Worm (Caenorhabditis elegans) whole organism, midembryonic: ENCODE results near the gene C37H5.5.

Source experiments
- cog-1 ChIP-seq: sonication (generic microtip); optimal IDR thresholded peaks from 2 replicates; lab custom pipeline; 2016; ENCODE audit warnings: missing genetic modification characterization, missing compliant biosample characterization
- flt-1 ChIP-seq: fragments of 200-800 bp; sonication (Bioruptor generic); IDR thresholded peaks from 2 replicates; pipeline ENCODE4 v1.3.6; 2022; ENCODE audit warnings: missing genetic modification characterization, missing compliant biosample characterization
- klf-2 ChIP-seq: fragments of 200-800 bp; sonication (Bioruptor generic); conservative IDR thresholded peaks from 2 replicates; pipeline ENCODE4 v1.3.6; 2022; ENCODE audit warnings: missing genetic modification reagents, missing genetic modification characterization, missing compliant biosample characterization
- med-1 ChIP-seq: sonication (generic microtip); optimal IDR thresholded peaks from 2 replicates; lab custom pipeline; 2017; ENCODE audit warnings: missing genetic modification characterization, mild to moderate bottlenecking, missing compliant biosample characterization, antibody characterized with exemption, missing genetic modification reagents; ENCODE audit not compliant: insufficient read depth
- tab-1 ChIP-seq: fragments of 200-800 bp; sonication (Bioruptor generic); IDR thresholded peaks from 2 replicates; pipeline ENCODE4 v1.3.6; 2022; ENCODE audit warnings: missing genetic modification characterization, missing compliant biosample characterization
- ztf-23 ChIP-seq: fragments of 200-800 bp; sonication (Bioruptor generic); IDR thresholded peaks from 2 replicates; pipeline ENCODE4 v1.3.6; 2022; ENCODE audit warnings: missing genetic modification reagents, missing genetic modification characterization, missing compliant biosample characterization

- TF ChIP-seq klf-2 (GFP tag; lab: Robert Waterston, UW) (no peak), tab-1 (GFP tag; lab: Robert Waterston, UW) (no peak), ztf-23 (no peak), flt-1 (GFP tag; lab: Robert Waterston, UW) (no peak), cog-1 (no peak), med-1 (GFP tag; lab: Kevin White, UChicago) (no peak)
Measured at ce11 chrV:4860525-4860924, 33.4 kb downstream of the C37H5.5 start.
